Worm (Caenorhabditis elegans): ENCODE results near the gene gfi-1.

DNA sequence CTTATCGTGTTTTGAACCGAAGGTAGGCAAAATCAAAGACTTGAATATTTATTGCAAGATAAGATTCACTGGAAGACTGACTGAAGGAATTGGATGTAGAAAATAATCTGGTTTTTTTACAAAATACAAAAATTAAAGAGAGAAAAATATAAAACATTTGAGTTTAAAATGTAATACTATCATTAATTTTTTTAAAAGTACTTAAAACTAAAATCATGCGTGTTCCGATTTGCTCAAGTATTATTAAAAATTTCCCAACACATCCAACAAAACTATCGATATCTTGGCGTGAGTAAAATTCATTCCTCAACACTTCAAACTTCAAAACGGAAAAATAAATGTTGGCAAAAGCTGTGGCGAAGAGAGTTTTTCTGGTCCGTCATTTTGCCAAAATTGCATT, 9.6 kb downstream of the gfi-1 start, which contains the start of gene F57F4.1:
- TF ChIP-seq elt-2 (tag; optimal IDR thresholded peaks at IDR 0.05) (no peak), nhr-12 (tag; optimal IDR thresholded peaks at IDR 0.05) (no peak)

Measured in whole organism, L1 larva.